Worm (Caenorhabditis elegans) whole organism, L4 larva: ENCODE results near the gene atp-2.

Experiments used
- R02D3.7 ChIP-seq: fragments of 150-350 bp; sonication (generic microtip); optimal IDR thresholded peaks from 3 replicates; lab custom pipeline; 2014; ENCODE audit warnings: missing biosample characterization, missing genetic modification characterization
- T20F7.1 ChIP-seq: fragments of 200-800 bp; sonication (Bioruptor generic); optimal IDR thresholded peaks from 2 replicates; lab custom pipeline; 2018; ENCODE audit warnings: mild to moderate bottlenecking, missing genetic modification characterization, missing compliant biosample characterization
- fos-1 ChIP-seq: fragments of 150-350 bp; optimal IDR thresholded peaks from 2 replicates; lab custom pipeline; 2014; ENCODE audit warnings: missing biosample characterization, missing genetic modification characterization
- lin-15B ChIP-seq: fragments of 150-350 bp; sonication (generic microtip); optimal IDR thresholded peaks from 3 replicates; lab custom pipeline; 2014; ENCODE audit warnings: missing biosample characterization, missing genetic modification characterization
- mdl-1 ChIP-seq, 2 experiments: fragments of 150-350 bp in 1 of 2; sonication (generic microtip) in 1 of 2; optimal IDR thresholded peaks; 2 replicates each; lab custom pipeline; 2014 to 2017; ENCODE audit warnings: missing biosample characterization in 2 of 2, missing genetic modification characterization in 2 of 2
- nhr-11 ChIP-seq: fragments of 150-350 bp; optimal IDR thresholded peaks from 2 replicates; lab custom pipeline; 2014; ENCODE audit warnings: missing biosample characterization, missing genetic modification characterization
- nhr-28 ChIP-seq: fragments of 150-350 bp; optimal IDR thresholded peaks from 2 replicates; lab custom pipeline; 2014; ENCODE audit warnings: missing biosample characterization, missing genetic modification characterization
- pqm-1 ChIP-seq: sonication (generic microtip); optimal IDR thresholded peaks from 2 replicates; lab custom pipeline; 2017; ENCODE audit warnings: missing biosample characterization, missing genetic modification characterization
- skn-1 ChIP-seq: fragments of 150-350 bp; optimal IDR thresholded peaks from 2 replicates; lab custom pipeline; 2014; ENCODE audit warnings: missing biosample characterization, missing genetic modification characterization
- snpc-1.2 ChIP-seq: fragments of 200-800 bp; sonication (Bioruptor generic); IDR thresholded peaks from 2 replicates; pipeline ENCODE4 v1.3.6; 2022; ENCODE audit warnings: missing genetic modification reagents, missing genetic modification characterization, missing compliant biosample characterization
- unc-39 ChIP-seq: sonication (generic microtip); optimal IDR thresholded peaks from 2 replicates; lab custom pipeline; 2017; ENCODE audit warnings: missing biosample characterization, missing genetic modification characterization
- unc-62 ChIP-seq, 3 experiments: fragments of 150-350 bp in 1 of 3; sonication (generic microtip); optimal IDR thresholded peaks in 2 of 3; peaks in 1 of 3; 1 replicate in 1 of 3; 2 replicates in 2 of 3; lab custom pipeline; 2014 to 2017; ENCODE audit warnings: missing biosample characterization in 3 of 3, missing genetic modification characterization in 3 of 3, missing genetic modification reagents in 3 of 3, missing genotype in 1 of 3
- ztf-11 ChIP-seq: fragments of 150-350 bp; optimal IDR thresholded peaks from 2 replicates; lab custom pipeline; 2014; ENCODE audit warnings: missing biosample characterization, missing genetic modification characterization

DNA sequence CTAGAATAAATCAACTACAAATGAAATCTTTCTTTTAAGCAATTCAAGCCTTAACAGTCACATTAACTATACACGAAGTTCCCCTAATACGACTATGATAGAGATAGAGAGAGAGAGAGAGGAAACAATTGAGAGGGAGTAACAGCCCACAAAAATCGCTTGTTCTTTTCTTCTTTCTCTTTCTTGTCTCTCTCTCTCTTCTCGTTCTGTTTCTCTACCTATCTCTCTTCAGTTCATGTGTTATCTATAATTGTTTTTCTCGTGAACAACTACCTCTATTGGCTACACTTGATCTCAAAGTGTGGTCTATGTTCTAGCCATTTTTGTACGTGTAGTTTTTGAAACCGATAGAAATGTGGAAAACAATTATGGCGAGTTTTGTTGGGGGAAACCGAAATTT, 25.6 kb upstream of the atp-2 start:
- TF ChIP-seq lin-15B (tag; lab: Kevin White, UChicago): no peak
- no peak for TF ChIP-seq unc-62 (GFP tag; optimal IDR thresholded peaks at IDR 0.05 in 1 of 2; lab: Kevin White, UChicago)
- TF ChIP-seq unc-62 (tag; optimal IDR thresholded peaks at IDR 0.05; lab: Kevin White, UChicago): no peak
- TF ChIP-seq pqm-1 (tag; lab: Kevin White, UChicago): peak; percentile 54
- TF ChIP-seq skn-1 (tag; lab: Kevin White, UChicago): no peak
- no peak for TF ChIP-seq unc-39
- no peak for TF ChIP-seq snpc-1.2
- peak; percentile 100 for TF ChIP-seq nhr-28 (tag; lab: Kevin White, UChicago)
- peak; percentile 85 for TF ChIP-seq nhr-11 (tag; lab: Kevin White, UChicago)
- peak; percentile 46 for TF ChIP-seq T20F7.1
- no peak for TF ChIP-seq ztf-11 (tag; lab: Kevin White, UChicago)
- TF ChIP-seq fos-1 (tag; lab: Kevin White, UChicago): no peak
- TF ChIP-seq mdl-1 (tag; optimal IDR thresholded peaks at IDR 0.05; lab: Kevin White, UChicago): peak in 1 of 2 experiments; percentile 75
- no peak for TF ChIP-seq R02D3.7 (tag; lab: Kevin White, UChicago)
